Fruit fly (Drosophila melanogaster): ENCODE results near the gene Lsp1beta.

Lsp1beta gene

DNA sequence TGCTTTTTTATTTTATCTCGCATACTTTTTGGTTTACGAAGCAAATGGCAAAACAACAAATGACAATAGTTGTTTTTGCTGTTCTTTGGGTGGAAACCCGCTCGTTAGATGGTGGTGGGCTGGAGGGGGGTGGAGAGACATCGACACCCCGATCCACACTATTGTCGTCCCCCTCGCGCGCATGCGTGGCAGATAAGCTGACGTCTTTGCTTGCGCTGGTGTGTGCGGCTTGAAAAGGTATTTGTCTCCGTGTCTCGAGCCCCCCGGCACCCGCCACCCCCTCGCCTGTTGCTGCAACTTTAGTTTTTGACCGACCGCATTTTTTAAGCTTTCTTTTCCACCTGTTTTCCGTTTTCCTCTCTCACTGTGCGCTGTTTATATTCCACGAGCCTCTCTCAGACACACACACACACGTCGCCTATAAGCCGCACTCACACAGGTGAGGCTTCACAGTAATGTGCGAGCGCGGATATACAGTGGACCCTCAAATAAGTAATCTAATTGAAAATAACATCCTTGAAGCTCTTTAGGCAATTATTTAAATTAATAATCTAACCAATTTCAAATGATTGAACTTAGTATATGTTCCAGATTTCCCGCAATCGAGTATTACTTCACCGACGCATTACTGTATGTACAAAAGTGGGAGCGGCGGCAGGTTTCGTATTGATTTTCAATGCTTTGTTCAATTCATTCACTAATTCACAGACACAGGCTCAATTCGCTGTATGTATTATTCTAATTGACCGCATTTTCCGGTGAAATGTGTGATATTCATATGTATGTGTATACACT is 31.2 kb upstream of the Lsp1beta start:
- TF ChIP-seq EcR (GFP tag; optimal IDR thresholded peaks at IDR 0.05) (no peak), CG8478 (optimal IDR thresholded peaks at IDR 0.05) (no peak), Dll (optimal IDR thresholded peaks at IDR 0.05) (no peak), pan (optimal IDR thresholded peaks at IDR 0.05) (no peak)

- TF ChIP-seq usp (GFP tag; optimal IDR thresholded peaks at IDR 0.05) (no peak), CG8478 (optimal IDR thresholded peaks at IDR 0.05) (peak; percentile 25), EcR (GFP tag; optimal IDR thresholded peaks at IDR 0.05) (no peak)
These were observed 30.2 kb upstream of the Lsp1beta start, which contains the start of gene aru for dm6 chr2L:867899-868605. aru (minus strand) TSS chr2L:868354.

DNA sequence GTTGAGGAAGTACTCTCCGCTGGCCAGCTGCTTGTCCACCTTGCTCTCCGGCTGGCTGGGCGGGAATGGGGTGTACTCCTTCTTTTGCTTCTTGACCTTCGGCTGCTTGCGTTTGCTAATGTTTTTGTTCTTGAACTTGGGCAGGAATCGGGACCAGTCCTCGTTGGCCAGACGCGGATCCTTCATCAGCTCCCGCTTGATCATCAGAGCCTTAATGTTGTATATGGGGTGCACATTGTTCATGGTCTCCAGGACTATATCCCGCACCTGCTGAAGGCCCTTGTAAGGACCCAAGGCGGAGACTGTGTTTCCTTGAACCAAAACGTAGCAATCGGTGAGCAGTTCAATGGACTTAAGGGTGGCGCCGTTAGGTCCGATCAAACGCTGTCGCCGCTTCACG is 29.3 kb upstream of the Lsp1beta start:
- no peak for TF ChIP-seq EcR (GFP tag; optimal IDR thresholded peaks at IDR 0.05)
- no peak for TF ChIP-seq usp (GFP tag; optimal IDR thresholded peaks at IDR 0.05)
- TF ChIP-seq pan (optimal IDR thresholded peaks at IDR 0.05): no peak
- TF ChIP-seq Dll (optimal IDR thresholded peaks at IDR 0.05): no peak
- TF ChIP-seq psq (optimal IDR thresholded peaks at IDR 0.05): no peak
- TF ChIP-seq CG8478 (optimal IDR thresholded peaks at IDR 0.05): no peak

DNA sequence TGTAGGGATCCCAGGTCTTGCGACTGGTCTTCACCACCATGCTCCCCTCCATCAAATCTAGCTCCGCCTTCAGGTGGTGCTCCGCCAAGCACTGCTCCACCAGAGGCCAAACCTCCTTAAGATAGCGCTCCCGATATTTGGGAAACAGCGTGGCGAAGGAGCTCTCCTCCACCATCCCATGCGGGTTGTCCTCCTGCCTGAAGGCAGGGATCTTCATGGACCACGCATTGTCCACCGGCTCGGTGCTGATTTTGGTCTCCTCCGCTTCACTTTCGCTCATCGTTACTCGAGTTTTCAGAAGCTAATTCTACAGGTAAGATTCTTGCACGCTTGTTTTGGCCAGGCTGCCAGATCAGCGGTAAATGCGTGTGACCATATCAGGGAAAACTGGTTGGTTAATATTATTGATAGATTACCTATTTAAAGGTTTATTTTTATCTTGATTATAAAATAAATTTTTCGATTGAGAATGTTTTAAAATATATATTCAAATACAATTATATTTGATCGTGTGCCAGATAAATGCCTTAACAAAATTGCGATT is 28.7 kb upstream of the Lsp1beta start, which contains the start of gene dbe:
Gene dbe, minus strand, starts transcription at position 361 of the 544 bp plus-strand sequence.
- no peak for TF ChIP-seq usp (GFP tag; optimal IDR thresholded peaks at IDR 0.05)
- peak; percentile 15 for TF ChIP-seq pan (optimal IDR thresholded peaks at IDR 0.05)

DNA sequence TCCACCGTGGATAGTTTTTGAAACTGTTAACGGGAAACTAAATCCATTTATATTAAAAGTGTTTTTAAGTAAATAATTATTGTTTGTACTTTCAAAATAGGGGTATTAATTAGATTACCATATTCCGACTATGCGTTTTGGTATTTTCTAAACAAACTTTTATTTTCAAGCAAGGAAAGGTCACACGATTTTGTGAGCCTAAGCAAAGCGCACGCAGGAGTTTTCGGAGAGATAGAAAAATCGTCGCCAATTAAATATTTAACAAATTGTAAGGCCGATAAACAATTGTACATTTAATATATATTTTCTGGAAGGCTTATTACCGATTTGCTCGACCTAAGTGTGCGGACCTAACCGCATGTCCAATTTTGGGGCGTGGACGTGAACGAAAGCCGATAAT is 28.0 kb upstream of the Lsp1beta start, which contains the start of gene PNUTS:
Gene PNUTS, plus strand, starts transcription at position 181 of the 400 bp plus-strand sequence.
- TF ChIP-seq EcR (GFP tag; optimal IDR thresholded peaks at IDR 0.05) (no peak), psq (optimal IDR thresholded peaks at IDR 0.05) (no peak), Dll (optimal IDR thresholded peaks at IDR 0.05) (no peak), pan (optimal IDR thresholded peaks at IDR 0.05) (no peak), usp (GFP tag; optimal IDR thresholded peaks at IDR 0.05) (no peak), CG8478 (optimal IDR thresholded peaks at IDR 0.05) (no peak)

DNA sequence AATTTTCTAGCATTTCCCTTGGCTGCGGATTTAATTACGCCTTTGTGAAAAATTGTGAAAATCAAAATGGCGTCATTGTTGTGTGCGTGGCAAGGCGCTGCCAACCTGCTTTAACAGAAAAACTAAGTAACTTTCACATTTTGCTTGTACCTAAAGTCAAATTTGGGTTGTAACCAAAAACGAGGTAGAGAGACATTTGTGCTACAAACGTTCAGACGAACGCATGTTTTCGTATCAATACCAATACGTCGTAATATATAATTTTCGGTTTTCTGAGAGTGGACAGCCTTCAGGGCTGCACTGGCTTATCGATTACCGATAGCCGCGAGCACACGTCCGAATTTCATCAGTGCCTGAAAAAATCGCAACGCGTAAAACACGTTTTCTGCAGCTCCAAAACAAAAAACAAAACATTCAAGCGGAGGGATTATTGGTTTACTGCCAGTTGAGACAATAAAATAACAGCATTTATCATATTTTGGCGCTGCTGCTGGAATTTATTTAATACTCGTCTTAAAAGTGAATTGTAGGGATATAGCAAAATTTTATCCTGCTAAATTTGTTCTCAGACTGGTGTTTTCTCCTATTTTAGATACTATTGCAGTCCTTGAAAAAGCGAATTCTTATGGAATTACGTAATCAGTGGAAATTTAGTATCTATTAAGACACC is 27.4 kb upstream of the Lsp1beta start:
- TF ChIP-seq psq (optimal IDR thresholded peaks at IDR 0.05) (no peak), usp (GFP tag; optimal IDR thresholded peaks at IDR 0.05) (no peak), CG8478 (optimal IDR thresholded peaks at IDR 0.05) (no peak), EcR (GFP tag; optimal IDR thresholded peaks at IDR 0.05) (no peak), pan (optimal IDR thresholded peaks at IDR 0.05) (no peak), Dll (optimal IDR thresholded peaks at IDR 0.05) (no peak)

DNA sequence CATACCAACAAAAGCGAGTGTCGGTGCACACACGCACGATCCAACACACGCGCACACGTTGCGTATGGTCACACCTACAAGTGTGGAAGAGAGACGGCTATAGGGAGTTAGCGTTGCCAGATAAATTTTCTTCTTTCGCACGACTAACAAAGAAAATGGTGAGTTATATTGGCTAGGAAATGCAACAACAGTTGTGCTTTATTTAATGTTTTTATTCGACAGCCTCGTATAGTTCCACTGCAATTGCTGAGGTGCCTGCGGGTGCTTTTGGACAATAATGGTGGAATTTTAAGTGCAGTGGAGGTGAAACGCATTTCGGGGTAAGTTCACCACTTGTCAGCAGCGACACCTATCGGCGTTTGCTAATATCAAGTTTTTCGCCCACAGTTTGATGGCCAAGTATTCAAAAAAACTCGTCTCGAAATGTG is 26.9 kb upstream of the Lsp1beta start:
- no peak for TF ChIP-seq pan (optimal IDR thresholded peaks at IDR 0.05)
- TF ChIP-seq CG8478 (optimal IDR thresholded peaks at IDR 0.05): no peak
- no peak for TF ChIP-seq Dll (optimal IDR thresholded peaks at IDR 0.05)
- TF ChIP-seq usp (GFP tag; optimal IDR thresholded peaks at IDR 0.05): no peak
- TF ChIP-seq EcR (GFP tag; optimal IDR thresholded peaks at IDR 0.05): no peak
- TF ChIP-seq psq (optimal IDR thresholded peaks at IDR 0.05): no peak

- TF ChIP-seq Dll (optimal IDR thresholded peaks at IDR 0.05) (no peak), pan (optimal IDR thresholded peaks at IDR 0.05) (no peak), psq (optimal IDR thresholded peaks at IDR 0.05) (no peak), CG8478 (optimal IDR thresholded peaks at IDR 0.05) (no peak), EcR (GFP tag; optimal IDR thresholded peaks at IDR 0.05) (no peak), usp (GFP tag; optimal IDR thresholded peaks at IDR 0.05) (no peak)
These were observed 24.4 kb upstream of the Lsp1beta start for dm6 chr2L:873724-874504.

dm6 chr2L:877002-877401 is 21.3 kb upstream of the Lsp1beta start, which contains the start of gene ninaA:
ninaA (plus strand) TSS chr2L:877302.
- TF ChIP-seq CG8478 (optimal IDR thresholded peaks at IDR 0.05) (no peak), psq (optimal IDR thresholded peaks at IDR 0.05) (no peak), EcR (GFP tag; optimal IDR thresholded peaks at IDR 0.05) (no peak), usp (GFP tag; optimal IDR thresholded peaks at IDR 0.05) (no peak), pan (optimal IDR thresholded peaks at IDR 0.05) (no peak), Dll (optimal IDR thresholded peaks at IDR 0.05) (no peak)

- no peak for TF ChIP-seq EcR (GFP tag; optimal IDR thresholded peaks at IDR 0.05)
- TF ChIP-seq usp (GFP tag; optimal IDR thresholded peaks at IDR 0.05): no peak
- TF ChIP-seq Dll (optimal IDR thresholded peaks at IDR 0.05): no peak
- TF ChIP-seq psq (optimal IDR thresholded peaks at IDR 0.05): no peak
- no peak for TF ChIP-seq CG8478 (optimal IDR thresholded peaks at IDR 0.05)
- TF ChIP-seq pan (optimal IDR thresholded peaks at IDR 0.05): no peak
These were observed 13.3 kb upstream of the Lsp1beta start, which contains the start of gene CG15824 for dm6 chr2L:884970-885369. CG15824 (minus strand) TSS chr2L:885141.

DNA sequence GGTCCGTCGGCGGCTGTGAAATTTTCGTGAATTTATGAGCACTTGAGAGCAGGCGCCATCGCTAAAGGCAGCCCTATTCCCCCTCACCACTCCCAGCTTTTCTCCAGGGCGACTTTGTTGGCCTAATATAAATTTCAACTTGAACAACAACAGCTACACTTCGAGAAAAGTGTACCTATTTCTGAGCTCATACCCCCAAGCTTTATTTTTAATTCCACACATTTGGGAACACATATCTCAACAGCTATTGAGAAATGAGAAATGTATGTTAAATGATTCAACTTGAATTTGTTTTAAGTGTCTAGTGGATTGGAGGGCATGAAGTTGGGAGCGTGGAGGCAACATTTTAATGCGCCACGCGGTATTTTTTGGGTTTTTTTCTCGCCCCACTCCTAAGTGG is 11.6 kb upstream of the Lsp1beta start:
- TF ChIP-seq Dll (optimal IDR thresholded peaks at IDR 0.05) (no peak), EcR (GFP tag; optimal IDR thresholded peaks at IDR 0.05) (no peak), psq (optimal IDR thresholded peaks at IDR 0.05) (no peak), CG8478 (optimal IDR thresholded peaks at IDR 0.05) (no peak), pan (optimal IDR thresholded peaks at IDR 0.05) (no peak), usp (GFP tag; optimal IDR thresholded peaks at IDR 0.05) (no peak)
